Fruit fly (Drosophila melanogaster): ENCODE results near the gene DIP-epsilon.

Gene DIP-epsilon

DNA sequence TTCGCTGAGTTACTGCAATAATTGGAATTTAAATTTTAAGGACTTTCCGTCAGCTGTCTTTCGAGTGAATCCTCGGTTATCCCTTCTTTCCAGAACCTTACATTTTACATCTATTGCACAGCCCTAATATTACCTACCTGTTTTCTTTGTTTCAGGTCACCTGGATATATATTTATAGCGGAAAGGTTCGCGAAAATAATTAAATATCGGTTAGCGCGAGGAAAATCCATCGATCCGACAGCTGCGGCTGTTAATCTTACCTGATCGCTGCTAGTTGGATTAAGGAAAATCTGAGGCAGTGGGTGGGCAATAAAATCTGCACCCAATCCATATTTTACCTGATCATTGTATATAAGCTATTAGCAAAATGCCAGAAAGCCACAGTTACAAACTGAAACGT lies 38.0 kb downstream of the DIP-epsilon start:
- TF ChIP-seq CG12605 (GFP tag; IDR thresholded peaks at IDR 0.05), result no peak
- TF ChIP-seq Pif1A (GFP tag; optimal IDR thresholded peaks at IDR 0.05), result no peak
- no peak for TF ChIP-seq Ets98B (GFP tag; IDR thresholded peaks at IDR 0.05)
- no peak for TF ChIP-seq CG14655 (GFP tag; optimal IDR thresholded peaks at IDR 0.05)
- no peak for TF ChIP-seq CG9948 (tag; optimal IDR thresholded peaks at IDR 0.05)
- TF ChIP-seq CG8301 (tag; optimal IDR thresholded peaks at IDR 0.05), result no peak
- no peak for TF ChIP-seq fd96Ca (GFP tag; IDR thresholded peaks at IDR 0.05)
- TF ChIP-seq Pif1B (GFP tag; optimal IDR thresholded peaks at IDR 0.05), result no peak
- TF ChIP-seq CG8159 (tag; optimal IDR thresholded peaks at IDR 0.05), result no peak
- no peak for TF ChIP-seq gl (tag; optimal IDR thresholded peaks at IDR 0.05)
- TF ChIP-seq rn (GFP tag; IDR thresholded peaks at IDR 0.05), result no peak

dm6 chr2L:6372088-6372487 lies 39.0 kb downstream of the DIP-epsilon start, which contains the start of gene slam:
Gene slam (plus strand): TSS chr2L:6372388.
- TF ChIP-seq rn (GFP tag; IDR thresholded peaks at IDR 0.05) (no peak), CG34367 (tag; optimal IDR thresholded peaks at IDR 0.05) (no peak), CG4496 (GFP tag; IDR thresholded peaks at IDR 0.05) (no peak), EcR (GFP tag; optimal IDR thresholded peaks at IDR 0.05) (no peak), gl (tag; optimal IDR thresholded peaks at IDR 0.05) (no peak), CG17806 (tag; optimal IDR thresholded peaks at IDR 0.05) (no peak), CG10348 (GFP tag; IDR thresholded peaks at IDR 0.05) (no peak), CG32121 (GFP tag; IDR thresholded peaks at IDR 0.05) (no peak), D1 (tag; optimal IDR thresholded peaks at IDR 0.05) (no peak), Pif1B (GFP tag; optimal IDR thresholded peaks at IDR 0.05) (no peak), Pif1A (GFP tag; optimal IDR thresholded peaks at IDR 0.05) (no peak), CG15710 (tag; optimal IDR thresholded peaks at IDR 0.05) (no peak), fd96Ca (GFP tag; IDR thresholded peaks at IDR 0.05) (no peak), Snoo (tag; optimal IDR thresholded peaks at IDR 0.05) (no peak), CG12605 (GFP tag; IDR thresholded peaks at IDR 0.05) (no peak), Ets98B (GFP tag; IDR thresholded peaks at IDR 0.05) (no peak), CG13204 (GFP tag; optimal IDR thresholded peaks at IDR 0.05) (no peak), CG9948 (tag; optimal IDR thresholded peaks at IDR 0.05) (no peak)

DNA sequence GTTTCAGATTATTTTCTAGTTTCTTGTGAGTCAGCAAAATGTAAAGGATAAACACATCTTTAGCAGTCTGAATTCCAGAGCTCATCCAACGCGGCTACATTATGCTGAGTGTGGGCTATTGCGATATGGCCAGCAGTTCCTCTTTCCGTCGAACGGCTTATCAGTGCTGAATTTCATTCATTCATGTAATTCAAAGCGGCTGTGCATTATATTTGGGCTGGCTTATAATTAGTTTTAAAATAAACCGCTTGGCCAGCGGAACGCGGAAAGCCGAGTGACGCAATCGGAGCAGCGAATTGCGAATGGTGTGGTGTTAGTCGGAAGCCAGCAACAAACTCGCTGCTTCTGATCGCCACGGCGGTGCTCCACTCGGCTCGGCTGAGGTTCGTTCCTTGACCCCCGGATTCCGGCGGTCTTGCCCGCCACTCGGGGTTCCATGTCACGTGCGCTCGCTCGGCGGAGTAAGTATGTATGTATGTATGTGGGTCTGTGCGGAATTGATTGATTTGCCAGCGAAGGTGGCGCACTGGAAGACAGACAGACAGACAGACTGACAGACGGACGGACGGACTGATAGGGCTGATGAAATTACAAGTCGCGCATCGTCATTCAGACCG lies 40.0 kb downstream of the DIP-epsilon start:
- TF ChIP-seq CG8301 (tag; optimal IDR thresholded peaks at IDR 0.05) (no peak), EcR (GFP tag; optimal IDR thresholded peaks at IDR 0.05) (no peak), gl (tag; optimal IDR thresholded peaks at IDR 0.05) (no peak), CG8159 (tag; optimal IDR thresholded peaks at IDR 0.05) (no peak), Pif1A (GFP tag; optimal IDR thresholded peaks at IDR 0.05) (no peak), D1 (tag; optimal IDR thresholded peaks at IDR 0.05) (no peak), CG34367 (tag; optimal IDR thresholded peaks at IDR 0.05) (no peak), CG17806 (tag; optimal IDR thresholded peaks at IDR 0.05) (no peak), CG10348 (GFP tag; IDR thresholded peaks at IDR 0.05) (no peak), CG9948 (tag; optimal IDR thresholded peaks at IDR 0.05) (no peak), Pif1B (GFP tag; optimal IDR thresholded peaks at IDR 0.05) (no peak), Ets98B (GFP tag; IDR thresholded peaks at IDR 0.05) (no peak), CG15710 (tag; optimal IDR thresholded peaks at IDR 0.05) (no peak), CG13204 (GFP tag; optimal IDR thresholded peaks at IDR 0.05) (no peak), CG4496 (GFP tag; IDR thresholded peaks at IDR 0.05) (no peak), CG32121 (GFP tag; IDR thresholded peaks at IDR 0.05) (no peak), CG14655 (GFP tag; optimal IDR thresholded peaks at IDR 0.05) (no peak), rn (GFP tag; IDR thresholded peaks at IDR 0.05) (no peak), fd96Ca (GFP tag; IDR thresholded peaks at IDR 0.05) (no peak), CG12605 (GFP tag; IDR thresholded peaks at IDR 0.05) (no peak)

dm6 chr2L:6369286-6369685 lies 41.8 kb downstream of the DIP-epsilon start:
- TF ChIP-seq CG8159 (tag; optimal IDR thresholded peaks at IDR 0.05), result no peak

- no peak for TF ChIP-seq CG15710 (tag; optimal IDR thresholded peaks at IDR 0.05)
- TF ChIP-seq EcR (GFP tag; optimal IDR thresholded peaks at IDR 0.05), result no peak
- no peak for TF ChIP-seq Ets98B (GFP tag; IDR thresholded peaks at IDR 0.05)
- no peak for TF ChIP-seq fd96Ca (GFP tag; IDR thresholded peaks at IDR 0.05)
- TF ChIP-seq CG10348 (GFP tag; IDR thresholded peaks at IDR 0.05), result no peak
- no peak for TF ChIP-seq CG4496 (GFP tag; IDR thresholded peaks at IDR 0.05)
- no peak for TF ChIP-seq D1 (tag; optimal IDR thresholded peaks at IDR 0.05)
- TF ChIP-seq CG32121 (GFP tag; IDR thresholded peaks at IDR 0.05), result no peak
- TF ChIP-seq Pif1A (GFP tag; optimal IDR thresholded peaks at IDR 0.05), result no peak
Observed at dm6 chr2L:6367478-6367932, 43.6 kb downstream of the DIP-epsilon start, which contains the start of gene Nepl4. Gene Nepl4 (plus strand): TSS chr2L:6367882.

DNA sequence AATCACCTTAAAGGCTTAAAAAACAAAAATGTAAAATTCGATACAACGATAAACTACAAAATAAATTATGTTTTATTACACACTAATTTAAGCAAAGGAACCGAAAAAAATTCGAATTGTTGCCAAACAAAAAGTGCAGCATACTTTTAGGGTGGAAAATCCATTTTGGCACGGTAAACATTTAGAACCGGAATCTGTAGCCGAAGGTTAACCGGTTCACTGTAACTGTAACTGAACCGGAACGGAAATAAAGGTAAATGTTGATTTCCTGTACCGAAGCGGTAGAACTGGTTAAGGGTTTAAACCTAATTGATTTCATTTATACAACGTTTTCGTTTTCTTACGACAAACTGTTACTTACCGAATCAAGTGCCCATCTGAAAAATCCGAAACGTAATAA lies 44.2 kb downstream of the DIP-epsilon start:
- TF ChIP-seq Ets98B (GFP tag; IDR thresholded peaks at IDR 0.05) (no peak), Snoo (tag; optimal IDR thresholded peaks at IDR 0.05) (no peak), CG32121 (GFP tag; IDR thresholded peaks at IDR 0.05) (no peak), gl (tag; optimal IDR thresholded peaks at IDR 0.05) (no peak), Pif1A (GFP tag; optimal IDR thresholded peaks at IDR 0.05) (no peak), EcR (GFP tag; optimal IDR thresholded peaks at IDR 0.05) (no peak), CG13204 (GFP tag; optimal IDR thresholded peaks at IDR 0.05) (no peak), rn (GFP tag; IDR thresholded peaks at IDR 0.05) (no peak), CG12605 (GFP tag; IDR thresholded peaks at IDR 0.05) (no peak), CG4496 (GFP tag; IDR thresholded peaks at IDR 0.05) (no peak)

All from whole organism, pupa.